Fruit fly (Drosophila melanogaster): ENCODE measurements around the gene CG14989.

CG14989 gene

DNA sequence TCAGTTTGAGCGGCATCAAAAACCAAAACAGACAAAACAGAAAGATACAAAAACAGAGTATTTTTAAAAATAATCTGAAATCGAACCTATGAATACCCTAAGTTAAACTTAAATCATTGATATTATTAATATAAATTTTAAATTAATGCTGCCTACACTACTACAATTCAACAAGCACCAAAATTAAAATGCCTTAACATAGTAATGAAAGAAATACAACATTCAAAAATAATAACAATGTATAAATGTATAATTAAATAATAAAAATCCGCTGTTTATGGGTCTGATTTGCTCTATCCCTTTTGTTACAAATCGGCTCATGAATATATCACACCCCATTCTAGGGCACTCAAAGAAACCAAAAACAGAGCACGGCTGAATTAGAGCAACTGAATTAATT, 38.3 kb upstream of the CG14989 start (continued):
- TF ChIP-seq CG15269 (tag; optimal IDR thresholded peaks at IDR 0.05) (peak; percentile 46), CG18262 (tag; optimal IDR thresholded peaks at IDR 0.05) (peak; percentile 30), CG17361 (GFP tag; IDR thresholded peaks at IDR 0.05) (0 out of 3 replicates have a peak, but pooled peaks have one; percentile 34), hkb (optimal IDR thresholded peaks at IDR 0.05) (no peak), hkb (GFP tag; IDR thresholded peaks at IDR 0.05) (peak; percentile 38; the same call in 1 of the 2 replicates), nmo (GFP tag; optimal IDR thresholded peaks at IDR 0.05) (peak; percentile 24), CG11504 (tag; optimal IDR thresholded peaks at IDR 0.05) (peak; percentile 54), crp (GFP tag; optimal IDR thresholded peaks at IDR 0.05) (no peak), CG13775 (GFP tag; optimal IDR thresholded peaks at IDR 0.05) (no peak), CG7839 (tag; optimal IDR thresholded peaks at IDR 0.05) (peak; percentile 12), CG9437 (GFP tag; optimal IDR thresholded peaks at IDR 0.05) (peak; percentile 7), Bdp1 (GFP tag; optimal IDR thresholded peaks at IDR 0.05) (no peak), Rfx (GFP tag; IDR thresholded peaks at IDR 0.05) (0 out of 2 replicates have a peak, but pooled peaks have one; percentile 13), phol (tag; optimal IDR thresholded peaks at IDR 0.05) (peak; percentile 2), CG8478 (optimal IDR thresholded peaks at IDR 0.05) (no peak), Med (GFP tag) (peak; percentile 38), CG11723 (GFP tag; optimal IDR thresholded peaks at IDR 0.05) (no peak), dan (GFP tag; IDR thresholded peaks at IDR 0.05) (no peak), Hr51 (GFP tag; optimal IDR thresholded peaks at IDR 0.05) (peak in 1 of 2 experiments; percentile 48), unpg (GFP tag; optimal IDR thresholded peaks at IDR 0.05) (peak; percentile 7), CG7963 (GFP tag; IDR thresholded peaks at IDR 0.05; ENCODE audit: partially characterized antibody) (no peak), CG30403 (GFP tag; optimal IDR thresholded peaks at IDR 0.05) (peak; percentile 11), Blimp-1 (GFP tag; optimal IDR thresholded peaks at IDR 0.05) (peak; percentile 14), cg (GFP tag; optimal IDR thresholded peaks at IDR 0.05) (no peak), CG2712 (tag; optimal IDR thresholded peaks at IDR 0.05) (peak; percentile 37), CG43689 (GFP tag; IDR thresholded peaks at IDR 0.05) (no peak), D19B (GFP tag; optimal IDR thresholded peaks at IDR 0.05) (peak; percentile 13), CG12391 (tag; optimal IDR thresholded peaks at IDR 0.05) (peak; percentile 13), Xbp1 (GFP tag; optimal IDR thresholded peaks at IDR 0.05) (peak; percentile 6), CG7745 (tag; optimal IDR thresholded peaks at IDR 0.05) (no peak), oc (tag; optimal IDR thresholded peaks at IDR 0.05) (no peak), lab (GFP tag; optimal IDR thresholded peaks at IDR 0.05) (no peak), CG11696 (GFP tag; IDR thresholded peaks at IDR 0.05) (no peak), Max (GFP tag; optimal IDR thresholded peaks at IDR 0.05) (no peak), dmrt99B (tag; optimal IDR thresholded peaks at IDR 0.05) (peak; percentile 51), grau (tag; optimal IDR thresholded peaks at IDR 0.05) (peak; percentile 25), lmd (GFP tag; IDR thresholded peaks at IDR 0.05) (0 out of 2 replicates have a peak, but pooled peaks have one; percentile 21), Xrp1 (GFP tag; IDR thresholded peaks at IDR 0.05) (peak; percentile 34; the same call in 1 of the 2 replicates), mirr (GFP tag; optimal IDR thresholded peaks at IDR 0.05) (no peak), CoRest (tag; optimal IDR thresholded peaks at IDR 0.05) (peak; percentile 18)

DNA sequence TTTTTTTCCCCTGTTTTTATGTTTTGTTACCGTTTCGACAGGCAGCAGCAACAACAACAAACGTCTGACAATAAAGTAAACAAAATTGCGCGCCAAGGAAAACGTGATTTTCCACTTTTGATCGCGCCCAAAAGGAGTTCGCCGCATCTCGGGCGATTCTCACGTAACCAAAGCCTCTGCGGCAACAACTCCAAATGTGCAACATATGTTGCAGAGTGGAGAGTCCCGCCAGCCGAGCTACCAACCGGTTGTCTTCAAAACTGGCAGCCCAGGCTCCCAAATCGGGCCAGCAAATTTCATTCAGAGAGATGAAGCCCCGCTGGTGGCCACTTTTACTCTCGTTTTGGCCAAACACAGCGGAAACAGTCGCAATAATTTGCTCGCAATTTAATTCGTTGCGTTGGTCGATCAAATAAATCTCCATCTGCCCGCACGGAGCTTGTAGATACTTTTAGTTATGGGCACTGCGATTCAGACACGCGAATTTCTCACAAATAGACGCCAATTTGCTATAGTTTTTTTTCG, 31.9 kb upstream of the CG14989 start:
- TF ChIP-seq CG3726 (GFP tag; IDR thresholded peaks at IDR 0.05) (no peak), Drgx (GFP tag; IDR thresholded peaks at IDR 0.05) (no peak), fu2 (GFP tag; optimal IDR thresholded peaks at IDR 0.05) (no peak), wor (GFP tag; IDR thresholded peaks at IDR 0.05) (no peak), repo (GFP tag; optimal IDR thresholded peaks at IDR 0.05) (no peak), CG12155 (GFP tag; optimal IDR thresholded peaks at IDR 0.05) (no peak), CG17829 (tag; optimal IDR thresholded peaks at IDR 0.05) (no peak)

Measured in whole organism, embryonic.